Fruit fly (Drosophila melanogaster) whole organism, adult: Measurements from ENCODE around the gene CG34298.

Source experiments
- CG11617 ChIP-seq: fragments of 200-800 bp; sonication (Bioruptor generic); optimal IDR thresholded peaks from 2 replicates; lab custom pipeline; 2017; ENCODE audit warnings: mild to moderate bottlenecking, missing biosample characterization, missing genetic modification reagents, missing genetic modification characterization
- CG14711 ChIP-seq: fragments of 200-800 bp; sonication (Bioruptor generic); optimal IDR thresholded peaks from 2 replicates; lab custom pipeline; 2018; ENCODE audit warnings: missing biosample characterization, mild to moderate bottlenecking, missing genetic modification characterization, moderate library complexity
- CG33017 ChIP-seq: fragments of 200-800 bp; sonication (Bioruptor generic); optimal IDR thresholded peaks from 2 replicates; lab custom pipeline; 2018; ENCODE audit warnings: missing biosample characterization, mild to moderate bottlenecking, missing genetic modification characterization, moderate library complexity
- CG7045 ChIP-seq: fragments of 200-800 bp; sonication (Bioruptor generic); optimal IDR thresholded peaks from 2 replicates; lab custom pipeline; 2017; ENCODE audit warnings: missing biosample characterization, mild to moderate bottlenecking, missing genetic modification characterization
- CG7101 ChIP-seq: fragments of 200-800 bp; sonication (Bioruptor generic); optimal IDR thresholded peaks from 2 replicates; lab custom pipeline; 2018; ENCODE audit warnings: missing biosample characterization, mild to moderate bottlenecking, missing genetic modification characterization, moderate library complexity
- Clk ChIP-seq: fragments of 200-800 bp; sonication (Bioruptor generic); optimal IDR thresholded peaks from 2 replicates; lab custom pipeline; 2017; ENCODE audit warnings: missing biosample characterization, missing genetic modification characterization
- Crg-1 ChIP-seq: fragments of 200-800 bp; sonication (Bioruptor generic); optimal IDR thresholded peaks from 2 replicates; lab custom pipeline; 2016; ENCODE audit warnings: missing biosample characterization, missing genetic modification characterization
- bab1 ChIP-seq: fragments of 200-800 bp; sonication (Bioruptor generic); optimal IDR thresholded peaks from 3 replicates; lab custom pipeline; 2019; ENCODE audit warnings: missing biosample characterization, mild to moderate bottlenecking, missing genetic modification characterization, moderate library complexity
- cic ChIP-seq: fragments of 200-800 bp; sonication (Bioruptor generic); optimal IDR thresholded peaks from 2 replicates; lab custom pipeline; 2017; ENCODE audit warnings: missing biosample characterization, mild to moderate bottlenecking, missing genetic modification characterization, moderate library complexity
- cnc ChIP-seq, 2 experiments: fragments of >200 bp; optimal IDR thresholded peaks; 2 replicates each; lab custom pipeline; 2017
- kay ChIP-seq: fragments of 200-800 bp; sonication (Bioruptor generic); peaks from one replicate; lab custom pipeline; 2016; ENCODE audit warnings: missing biosample characterization, missing genetic modification characterization, borderline replicate concordance
- ovo ChIP-seq: fragments of 200-800 bp; sonication (Bioruptor generic); optimal IDR thresholded peaks from 2 replicates; lab custom pipeline; 2016; ENCODE audit warnings: missing biosample characterization, missing genetic modification characterization
- pad ChIP-seq: fragments of 200-800 bp; sonication (Bioruptor generic); optimal IDR thresholded peaks from 3 replicates; lab custom pipeline; 2017; ENCODE audit warnings: missing biosample characterization, missing genetic modification characterization, mild to moderate bottlenecking, moderate library complexity, missing genetic modification reagents
- toe ChIP-seq: fragments of 200-800 bp; sonication (Bioruptor generic); optimal IDR thresholded peaks from 2 replicates; lab custom pipeline; 2016; ENCODE audit warnings: missing biosample characterization, missing genetic modification characterization

dm6 chr3R:30023445-30023844 lies 23.9 kb downstream of the CG34298 start:
- TF ChIP-seq CG7045 (no peak), CG7101 (tag; lab: Kevin White, UChicago) (no peak), pad (GFP tag; lab: Kevin White, UChicago) (no peak), Crg-1 (GFP tag; lab: Kevin White, UChicago) (no peak), cnc (optimal IDR thresholded peaks at IDR 0.05; lab: Kevin White, UChicago) (no peak), kay (GFP tag; lab: Kevin White, UChicago) (no peak), CG33017 (tag; lab: Kevin White, UChicago) (no peak), bab1 (GFP tag; lab: Kevin White, UChicago) (no peak), Clk (GFP tag; lab: Kevin White, UChicago) (no peak), ovo (GFP tag; lab: Kevin White, UChicago) (no peak), CG14711 (tag; lab: Kevin White, UChicago) (no peak), toe (no peak), cic (GFP tag; lab: Kevin White, UChicago) (no peak), CG11617 (GFP tag; lab: Kevin White, UChicago) (no peak)
